Worm (Caenorhabditis elegans) whole organism, young adult: Measurements from ENCODE around the gene E02H4.5.
A peak's percentile ranks its signal among the peaks of the same experiment; 100 is the strongest.

Source experiments
- B0261.1 ChIP-seq: sonication (generic microtip); optimal IDR thresholded peaks from 2 replicates; lab custom pipeline; 2016; ENCODE audit warnings: mild to moderate bottlenecking, missing genetic modification characterization, moderate library complexity, missing compliant biosample characterization
- C06A6.2 ChIP-seq: fragments of 200-800 bp; sonication (Bioruptor generic); conservative IDR thresholded peaks from 2 replicates; pipeline ENCODE4 v1.3.6; 2022; ENCODE audit warnings: missing genetic modification characterization, missing compliant biosample characterization
- F22D6.2 ChIP-seq: sonication (generic microtip); optimal IDR thresholded peaks from 2 replicates; lab custom pipeline; 2016; ENCODE audit warnings: mild to moderate bottlenecking, missing genetic modification characterization, missing compliant biosample characterization
- F23B12.7 ChIP-seq: sonication (generic microtip); optimal IDR thresholded peaks from 2 replicates; lab custom pipeline; 2017; ENCODE audit warnings: missing genetic modification characterization, mild to moderate bottlenecking, missing compliant biosample characterization, antibody characterized with exemption, moderate library complexity; ENCODE audit not compliant: insufficient read depth
- F33H1.4 ChIP-seq: fragments of 200-800 bp; sonication (Bioruptor generic); IDR thresholded peaks from 2 replicates; pipeline ENCODE4 v1.3.6; 2022; ENCODE audit warnings: missing genetic modification reagents, missing genetic modification characterization, missing compliant biosample characterization
- Y56A3A.18 ChIP-seq: fragments of 200-800 bp; sonication (Bioruptor generic); IDR thresholded peaks from 2 replicates; pipeline ENCODE4 v1.3.6; 2022; ENCODE audit warnings: missing genetic modification reagents, missing genetic modification characterization, missing compliant biosample characterization
- ZK185.1 ChIP-seq: sonication (generic microtip); optimal IDR thresholded peaks from 2 replicates; lab custom pipeline; 2016; ENCODE audit warnings: mild to moderate bottlenecking, missing genetic modification characterization, missing compliant biosample characterization; ENCODE audit not compliant: poor library complexity, severe bottlenecking
- aptf-2 ChIP-seq: fragments of 200-800 bp; sonication (Bioruptor generic); conservative IDR thresholded peaks from 2 replicates; pipeline ENCODE4 v1.3.6; 2022; ENCODE audit warnings: missing genetic modification reagents, missing genetic modification characterization, missing compliant biosample characterization
- aptf-3 ChIP-seq: fragments of 200-800 bp; sonication (Bioruptor generic); IDR thresholded peaks from 2 replicates; pipeline ENCODE4 v1.3.6; 2022; ENCODE audit warnings: missing genetic modification characterization, missing compliant biosample characterization
- athp-1 ChIP-seq: sonication (generic microtip); optimal IDR thresholded peaks from 2 replicates; lab custom pipeline; 2017; ENCODE audit warnings: mild to moderate bottlenecking, missing genetic modification characterization, missing compliant biosample characterization
- attf-6 ChIP-seq: fragments of 200-800 bp; sonication (Bioruptor generic); IDR thresholded peaks from 2 replicates; pipeline ENCODE4 v1.3.6; 2022; ENCODE audit warnings: missing genetic modification reagents, missing genetic modification characterization, missing compliant biosample characterization
- bed-1 ChIP-seq: fragments of 200-800 bp; sonication (Bioruptor generic); IDR thresholded peaks from 2 replicates; pipeline ENCODE4 v1.3.6; 2022; ENCODE audit warnings: missing genetic modification reagents, missing genetic modification characterization, missing compliant biosample characterization
- ccch-3 ChIP-seq: fragments of 200-800 bp; sonication (Bioruptor generic); optimal IDR thresholded peaks from 2 replicates; lab custom pipeline; 2018; ENCODE audit warnings: mild to moderate bottlenecking, missing genetic modification characterization, missing compliant biosample characterization
- cebp-1 ChIP-seq, 2 experiments: fragments of 200-800 bp in 1 of 2; sonication (Bioruptor generic) in 1 of 2; sonication (generic microtip) in 1 of 2; IDR thresholded peaks in 1 of 2; optimal IDR thresholded peaks in 1 of 2; 2 replicates each; pipeline versions ENCODE4 v1.3.6 to Lab custom; 2017 to 2022; ENCODE audit warnings: missing compliant biosample characterization in 2 of 2, missing genetic modification characterization in 2 of 2, mild to moderate bottlenecking in 1 of 2, missing genetic modification reagents in 1 of 2, moderate library complexity in 1 of 2
- cebp-2 ChIP-seq: fragments of 200-800 bp; sonication (Bioruptor generic); IDR thresholded peaks from 2 replicates; pipeline ENCODE4 v1.3.6; 2022; ENCODE audit warnings: missing genetic modification characterization, missing compliant biosample characterization
- ceh-100 ChIP-seq: fragments of 200-800 bp; sonication (Bioruptor generic); IDR thresholded peaks from 2 replicates; pipeline ENCODE4 v1.3.6; 2022; ENCODE audit warnings: missing genetic modification reagents, missing genetic modification characterization, missing compliant biosample characterization
- ceh-58 ChIP-seq: fragments of 200-800 bp; sonication (Bioruptor generic); IDR thresholded peaks from 2 replicates; pipeline ENCODE4 v1.3.6; 2022; ENCODE audit warnings: missing genetic modification characterization, missing compliant biosample characterization
- dpff-1 ChIP-seq: sonication (generic microtip); optimal IDR thresholded peaks from 2 replicates; lab custom pipeline; 2017; ENCODE audit warnings: mild to moderate bottlenecking, missing genetic modification characterization, missing compliant biosample characterization
- egl-44 ChIP-seq: fragments of 200-800 bp; sonication (Bioruptor generic); IDR thresholded peaks from 2 replicates; pipeline ENCODE4 v1.3.6; 2022; ENCODE audit warnings: missing genetic modification reagents, missing genetic modification characterization, missing compliant biosample characterization
- him-1 ChIP-seq: sonication (generic microtip); optimal IDR thresholded peaks from 2 replicates; lab custom pipeline; 2016; ENCODE audit warnings: missing genotype, missing genetic modification reagents, missing genetic modification characterization, missing compliant biosample characterization
- lag-1 ChIP-seq: fragments of 200-800 bp; sonication (Bioruptor generic); IDR thresholded peaks from 2 replicates; pipeline ENCODE4 v1.3.6; 2022; ENCODE audit warnings: missing genetic modification reagents, missing genetic modification characterization, missing compliant biosample characterization
- let-607 ChIP-seq, 2 experiments: fragments of 200-800 bp in 1 of 2; sonication (Bioruptor generic) in 1 of 2; sonication (generic microtip) in 1 of 2; optimal IDR thresholded peaks; 2 replicates each; lab custom pipeline; 2016 to 2018; ENCODE audit warnings: mild to moderate bottlenecking in 2 of 2, missing compliant biosample characterization in 2 of 2, missing genetic modification characterization in 2 of 2, moderate library complexity in 2 of 2, missing genotype in 1 of 2
- lin-35 ChIP-seq, 3 experiments: fragments of 150-350 bp in 2 of 3; sonication (generic microtip) in 1 of 3; optimal IDR thresholded peaks; 2 replicates each; lab custom pipeline; 2014 to 2018; ENCODE audit warnings: missing biosample characterization in 3 of 3, missing genetic modification characterization in 3 of 3, missing genetic modification reagents in 3 of 3
- madf-10 ChIP-seq: sonication (generic microtip); optimal IDR thresholded peaks from 2 replicates; lab custom pipeline; 2016; ENCODE audit warnings: mild to moderate bottlenecking, missing genetic modification characterization, missing compliant biosample characterization
- madf-3 ChIP-seq: fragments of 200-800 bp; sonication (Bioruptor generic); IDR thresholded peaks from 2 replicates; pipeline ENCODE4 v1.3.6; 2022; ENCODE audit warnings: missing genetic modification reagents, missing genetic modification characterization, missing compliant biosample characterization
- madf-6 ChIP-seq: fragments of 200-800 bp; sonication (Bioruptor generic); IDR thresholded peaks from 2 replicates; pipeline ENCODE4 v1.3.6; 2022; ENCODE audit warnings: missing genetic modification reagents, missing genetic modification characterization, missing compliant biosample characterization
- madf-8 ChIP-seq: fragments of 200-800 bp; sonication (Bioruptor generic); conservative IDR thresholded peaks from 2 replicates; pipeline ENCODE4 v1.3.6; 2022; ENCODE audit warnings: missing genetic modification reagents, missing genetic modification characterization, missing compliant biosample characterization
- mel-28 ChIP-seq: sonication (generic microtip); optimal IDR thresholded peaks from 2 replicates; lab custom pipeline; 2016; ENCODE audit warnings: borderline replicate concordance, mild to moderate bottlenecking, missing genetic modification characterization, missing compliant biosample characterization
- nfya-1 ChIP-seq: sonication (generic microtip); optimal IDR thresholded peaks from 2 replicates; lab custom pipeline; 2017; ENCODE audit warnings: antibody characterized with exemption, missing compliant biosample characterization, missing genetic modification characterization, borderline replicate concordance; ENCODE audit not compliant: insufficient read depth
- nfyb-1 ChIP-seq: fragments of 200-800 bp; sonication (Bioruptor generic); IDR thresholded peaks from 2 replicates; pipeline ENCODE4 v1.3.6; 2022; ENCODE audit warnings: missing genetic modification reagents, missing genetic modification characterization, missing compliant biosample characterization
- nhr-80 ChIP-seq: sonication (generic microtip); optimal IDR thresholded peaks from 2 replicates; lab custom pipeline; 2016; ENCODE audit warnings: missing genetic modification characterization, missing compliant biosample characterization
- rcor-1 ChIP-seq: fragments of 200-800 bp; sonication (Bioruptor generic); IDR thresholded peaks from 2 replicates; pipeline ENCODE4 v1.3.6; 2022; ENCODE audit warnings: missing genetic modification reagents, missing genetic modification characterization, missing compliant biosample characterization
- rec-8 ChIP-seq, 2 experiments: sonication (generic microtip); optimal IDR thresholded peaks; 2 replicates each; lab custom pipeline; 2016; ENCODE audit warnings: mild to moderate bottlenecking in 2 of 2, missing genetic modification characterization in 2 of 2, missing genetic modification reagents in 2 of 2, missing genotype in 2 of 2, missing biosample characterization in 1 of 2, missing compliant biosample characterization in 1 of 2, moderate library complexity in 1 of 2
- sea-2 ChIP-seq: fragments of 200-800 bp; sonication (Bioruptor generic); IDR thresholded peaks from 2 replicates; pipeline ENCODE4 v1.3.6; 2022; ENCODE audit warnings: missing genetic modification characterization, missing compliant biosample characterization
- snpc-4 ChIP-seq, 5 experiments: fragments of 150-350 bp in 1 of 5; sonication (generic microtip) in 4 of 5; optimal IDR thresholded peaks; 2 replicates each; lab custom pipeline; 2014 to 2018; ENCODE audit warnings: missing genetic modification characterization in 5 of 5, missing biosample characterization in 3 of 5, antibody characterized with exemption in 2 of 5, mild to moderate bottlenecking in 2 of 5, missing compliant biosample characterization in 2 of 5, missing genotype in 2 of 5, moderate library complexity in 2 of 5, missing genetic modification reagents in 1 of 5
- sptf-2 ChIP-seq: fragments of 200-800 bp; sonication (Bioruptor generic); optimal IDR thresholded peaks from 2 replicates; lab custom pipeline; 2018; ENCODE audit warnings: mild to moderate bottlenecking, missing genetic modification characterization, missing compliant biosample characterization
- tbx-9 ChIP-seq: sonication (generic microtip); optimal IDR thresholded peaks from 2 replicates; lab custom pipeline; 2016; ENCODE audit warnings: borderline replicate concordance, missing genetic modification characterization, inconsistent platforms, missing compliant biosample characterization
- tlf-1 ChIP-seq: fragments of 200-800 bp; sonication (Bioruptor generic); optimal IDR thresholded peaks from 2 replicates; lab custom pipeline; 2018; ENCODE audit warnings: mild to moderate bottlenecking, missing genetic modification characterization, missing compliant biosample characterization
- unc-130 ChIP-seq: sonication (generic microtip); optimal IDR thresholded peaks from 2 replicates; lab custom pipeline; 2016; ENCODE audit warnings: missing genetic modification reagents, missing genetic modification characterization, missing compliant biosample characterization
- unc-62 ChIP-seq: fragments of 150-350 bp; optimal IDR thresholded peaks from 2 replicates; lab custom pipeline; 2014; ENCODE audit warnings: missing biosample characterization, missing genetic modification reagents, missing genetic modification characterization
- zfh-2 ChIP-seq: fragments of 200-800 bp; sonication (Bioruptor generic); conservative IDR thresholded peaks from 2 replicates; pipeline ENCODE4 v1.3.6; 2022; ENCODE audit warnings: missing genetic modification reagents, missing genetic modification characterization, missing compliant biosample characterization
- ztf-18 ChIP-seq: sonication (generic microtip); optimal IDR thresholded peaks from 2 replicates; lab custom pipeline; 2016; ENCODE audit warnings: missing genotype, mild to moderate bottlenecking, missing genetic modification characterization, missing compliant biosample characterization
- ztf-22 ChIP-seq: fragments of 200-800 bp; sonication (Bioruptor generic); optimal IDR thresholded peaks from 2 replicates; lab custom pipeline; 2018; ENCODE audit warnings: mild to moderate bottlenecking, missing genetic modification characterization, moderate library complexity, missing compliant biosample characterization
- ztf-26 ChIP-seq: sonication (generic microtip); optimal IDR thresholded peaks from 2 replicates; lab custom pipeline; 2017; ENCODE audit warnings: missing genetic modification characterization, missing compliant biosample characterization
- ztf-28 ChIP-seq: fragments of 200-800 bp; sonication (Bioruptor generic); IDR thresholded peaks from 2 replicates; pipeline ENCODE4 v1.3.6; 2022; ENCODE audit warnings: missing genetic modification reagents, missing genetic modification characterization, missing compliant biosample characterization
- ztf-3 ChIP-seq: fragments of 200-800 bp; sonication (Bioruptor generic); optimal IDR thresholded peaks from 2 replicates; lab custom pipeline; 2018; ENCODE audit warnings: mild to moderate bottlenecking, missing genetic modification characterization, missing compliant biosample characterization

E02H4.5 gene

ce11 chrX:14228764-14229163, 26.2 kb downstream of the E02H4.5 start (continued):
- TF ChIP-seq cebp-2 (GFP tag; lab: Robert Waterston, UW) (0 out of 2 replicates have a peak, but pooled peaks have one; percentile 16), bed-1 (no peak), attf-6 (GFP tag; lab: Robert Waterston, UW) (0 out of 2 replicates have a peak, but pooled peaks have one; percentile 10), madf-10 (tag; lab: Kevin White, UChicago) (peak; percentile 19), cebp-1 (GFP tag; IDR thresholded peaks at IDR 0.05; lab: Robert Waterston, UW) (no peak), cebp-1 (tag; optimal IDR thresholded peaks at IDR 0.05; lab: Kevin White, UChicago) (no peak), ztf-22 (no peak), Y56A3A.18 (GFP tag; lab: Robert Waterston, UW) (peak; percentile 15; the same call in 1 of the 2 replicates), aptf-3 (GFP tag; lab: Robert Waterston, UW) (0 out of 2 replicates have a peak, but pooled peaks have one; percentile 38), sea-2 (GFP tag; lab: Robert Waterston, UW) (0 out of 2 replicates have a peak, but pooled peaks have one; percentile 21), zfh-2 (GFP tag; lab: Robert Waterston, UW) (no peak), ccch-3 (GFP tag; lab: Kevin White, UChicago) (no peak), nfyb-1 (GFP tag; lab: Robert Waterston, UW) (peak; percentile 48), let-607 (tag; optimal IDR thresholded peaks at IDR 0.05; lab: Kevin White, UChicago) (no peak), F23B12.7 (peak; percentile 28), madf-6 (GFP tag; lab: Robert Waterston, UW) (no peak), mel-28 (tag; lab: Kevin White, UChicago) (no peak), snpc-4 (GFP tag; optimal IDR thresholded peaks at IDR 0.05; lab: Kevin White, UChicago) (peak; percentile 76), snpc-4 (tag; optimal IDR thresholded peaks at IDR 0.05; lab: Kevin White, UChicago) (peak in 2 of 4 experiments; percentile 58 to 77), C06A6.2 (GFP tag; lab: Robert Waterston, UW) (no peak), madf-3 (GFP tag; lab: Robert Waterston, UW) (no peak), unc-130 (GFP tag; lab: Kevin White, UChicago) (no peak), tbx-9 (tag; lab: Kevin White, UChicago) (no peak), ztf-3 (GFP tag; lab: Kevin White, UChicago) (no peak), ceh-58 (GFP tag; lab: Robert Waterston, UW) (no peak), ztf-18 (peak; percentile 56), ztf-26 (no peak), lin-35 (GFP tag; optimal IDR thresholded peaks at IDR 0.05; lab: Kevin White, UChicago) (peak in 1 of 3 experiments; percentile 6), egl-44 (0 out of 2 replicates have a peak, but pooled peaks have one; percentile 21), tlf-1 (no peak), madf-8 (no peak), F33H1.4 (GFP tag; lab: Robert Waterston, UW) (no peak), F22D6.2 (tag; lab: Kevin White, UChicago) (no peak), B0261.1 (tag; lab: Kevin White, UChicago) (peak; percentile 79), athp-1 (peak; percentile 30), ceh-100 (GFP tag; lab: Robert Waterston, UW) (no peak), dpff-1 (tag; lab: Kevin White, UChicago) (no peak), aptf-2 (no peak), nfya-1 (tag; lab: Kevin White, UChicago) (no peak), ZK185.1 (tag; lab: Kevin White, UChicago) (peak; percentile 68), rec-8 (tag; optimal IDR thresholded peaks at IDR 0.05; lab: Kevin White, UChicago) (peak in 1 of 2 experiments; percentile 75), nhr-80 (no peak), lag-1 (GFP tag; lab: Robert Waterston, UW) (no peak), ztf-28 (GFP tag; lab: Robert Waterston, UW) (no peak), sptf-2 (GFP tag; lab: Kevin White, UChicago) (no peak), unc-62 (GFP tag; lab: Kevin White, UChicago) (no peak), rcor-1 (GFP tag; lab: Robert Waterston, UW) (no peak), him-1 (peak; percentile 62)
